Worm (Caenorhabditis elegans) whole organism, L4 larva: Measurements from ENCODE around the gene B0546.4.
A peak's percentile ranks its signal among the peaks of the same experiment; 100 is the strongest.

Experiments
- F26F4.8 ChIP-seq: fragments of 200-800 bp; sonication (Bioruptor generic); conservative IDR thresholded peaks from 2 replicates; pipeline ENCODE4 v1.3.6; 2022; ENCODE audit warnings: missing genetic modification characterization, missing compliant biosample characterization
- T26A8.4 ChIP-seq: fragments of 200-800 bp; sonication (Bioruptor generic); IDR thresholded peaks from 2 replicates; pipeline ENCODE4 v1.3.6; 2022; ENCODE audit warnings: missing genetic modification characterization, missing compliant biosample characterization
- Y105C5A.15 ChIP-seq: fragments of 200-800 bp; sonication (Bioruptor generic); IDR thresholded peaks from 2 replicates; pipeline ENCODE4 v1.3.6; 2022; ENCODE audit warnings: missing genetic modification characterization, missing compliant biosample characterization
- Y48G9A.11 ChIP-seq: fragments of 200-800 bp; sonication (Bioruptor generic); IDR thresholded peaks from 2 replicates; pipeline ENCODE4 v1.3.6; 2022; ENCODE audit warnings: missing genetic modification reagents, missing genetic modification characterization, missing compliant biosample characterization
- Y75B8A.6 ChIP-seq: fragments of 200-800 bp; sonication (Bioruptor generic); IDR thresholded peaks from 2 replicates; pipeline ENCODE4 v1.3.6; 2022; ENCODE audit warnings: missing genetic modification reagents, missing genetic modification characterization, missing compliant biosample characterization
- ZK337.2 ChIP-seq: fragments of 200-800 bp; sonication (Bioruptor generic); IDR thresholded peaks from 2 replicates; pipeline ENCODE4 v1.3.6; 2022; ENCODE audit warnings: missing genetic modification reagents, missing genetic modification characterization, missing compliant biosample characterization
- ZK546.5 ChIP-seq, 2 experiments: sonication (generic microtip); optimal IDR thresholded peaks; 2 replicates each; lab custom pipeline; 2017; ENCODE audit warnings: missing biosample characterization in 2 of 2, missing genetic modification characterization in 2 of 2
- aha-1 ChIP-seq: fragments of 150-350 bp; peaks from one replicate; lab custom pipeline; 2014; ENCODE audit warnings: missing biosample characterization, missing genetic modification characterization
- attf-4 ChIP-seq: sonication (generic microtip); optimal IDR thresholded peaks from 3 replicates; lab custom pipeline; 2017; ENCODE audit warnings: missing biosample characterization, missing genetic modification characterization
- daf-16 ChIP-seq, 3 experiments: sonication (generic microtip); optimal IDR thresholded peaks; 2 replicates each; lab custom pipeline; 2016 to 2017; ENCODE audit warnings: missing genetic modification characterization in 3 of 3, missing genetic modification reagents in 3 of 3, mild to moderate bottlenecking in 2 of 3, missing compliant biosample characterization in 2 of 3, missing biosample characterization in 1 of 3, moderate library complexity in 1 of 3
- dmd-9 ChIP-seq: fragments of 200-800 bp; sonication (Bioruptor generic); IDR thresholded peaks from 2 replicates; pipeline ENCODE4 v1.3.6; 2022; ENCODE audit warnings: missing genetic modification reagents, missing genetic modification characterization, missing compliant biosample characterization
- dpl-1 ChIP-seq: fragments of 150-350 bp; optimal IDR thresholded peaks from 2 replicates; lab custom pipeline; 2014; ENCODE audit warnings: missing biosample characterization, missing genetic modification reagents, missing genetic modification characterization
- duxl-1 ChIP-seq: sonication (generic microtip); optimal IDR thresholded peaks from 2 replicates; lab custom pipeline; 2016; ENCODE audit warnings: mild to moderate bottlenecking, missing genetic modification characterization, moderate library complexity, missing compliant biosample characterization; ENCODE audit not compliant: poor library complexity
- dve-1 ChIP-seq: sonication (generic microtip); optimal IDR thresholded peaks from 2 replicates; lab custom pipeline; 2017; ENCODE audit warnings: antibody characterized with exemption, mild to moderate bottlenecking, missing genetic modification characterization, missing compliant biosample characterization; ENCODE audit not compliant: insufficient read depth
- gei-8 ChIP-seq: fragments of 200-800 bp; sonication (Bioruptor generic); optimal IDR thresholded peaks from 2 replicates; lab custom pipeline; 2018; ENCODE audit warnings: mild to moderate bottlenecking, missing genetic modification characterization, missing compliant biosample characterization
- hif-1 ChIP-seq, 2 experiments: sonication (generic microtip); optimal IDR thresholded peaks; 2 replicates each; lab custom pipeline; 2016 to 2017; ENCODE audit warnings: missing compliant biosample characterization in 2 of 2, missing genetic modification characterization in 2 of 2, missing genetic modification reagents in 2 of 2, missing genotype in 2 of 2, mild to moderate bottlenecking in 1 of 2
- hlh-11 ChIP-seq: fragments of 200-800 bp; sonication (Bioruptor generic); optimal IDR thresholded peaks from 2 replicates; lab custom pipeline; 2018; ENCODE audit warnings: mild to moderate bottlenecking, missing genetic modification characterization, missing compliant biosample characterization
- hlh-30 ChIP-seq: sonication (generic microtip); optimal IDR thresholded peaks from 2 replicates; lab custom pipeline; 2017; ENCODE audit warnings: antibody characterized with exemption, mild to moderate bottlenecking, missing genetic modification characterization, missing compliant biosample characterization; ENCODE audit not compliant: insufficient read depth
- hmg-1.1 ChIP-seq: fragments of 200-800 bp; sonication (Bioruptor generic); IDR thresholded peaks from 2 replicates; pipeline ENCODE4 v1.3.6; 2022; ENCODE audit warnings: missing genetic modification reagents, missing genetic modification characterization, missing compliant biosample characterization
- jun-1 ChIP-seq: fragments of 150-350 bp; optimal IDR thresholded peaks from 2 replicates; lab custom pipeline; 2014; ENCODE audit warnings: missing biosample characterization, missing genetic modification reagents, missing genetic modification characterization
- lin-1 ChIP-seq: fragments of 200-800 bp; sonication (Bioruptor generic); IDR thresholded peaks from 2 replicates; pipeline ENCODE4 v1.3.6; 2022; ENCODE audit warnings: missing genetic modification reagents, missing genetic modification characterization, missing compliant biosample characterization
- lin-13 ChIP-seq: fragments of 150-350 bp; optimal IDR thresholded peaks from 2 replicates; lab custom pipeline; 2014; ENCODE audit warnings: missing biosample characterization, missing genetic modification reagents, missing genetic modification characterization
- lin-39 ChIP-seq: fragments of 150-350 bp; optimal IDR thresholded peaks from 2 replicates; lab custom pipeline; 2014; ENCODE audit warnings: missing biosample characterization, missing genetic modification reagents, missing genetic modification characterization
- lsy-2 ChIP-seq, 2 experiments: fragments of 150-350 bp in 1 of 2; sonication (generic microtip) in 1 of 2; optimal IDR thresholded peaks; 2 replicates each; lab custom pipeline; 2014 to 2017; ENCODE audit warnings: missing biosample characterization in 2 of 2, missing genetic modification characterization in 2 of 2
- madf-9 ChIP-seq: fragments of 200-800 bp; sonication (Bioruptor generic); conservative IDR thresholded peaks from 2 replicates; pipeline ENCODE4 v1.3.6; 2022; ENCODE audit warnings: missing genetic modification reagents, missing genetic modification characterization, missing compliant biosample characterization
- mes-2 ChIP-seq: sonication (generic microtip); optimal IDR thresholded peaks from 2 replicates; lab custom pipeline; 2016; ENCODE audit warnings: missing genotype, mild to moderate bottlenecking, missing genetic modification characterization, missing compliant biosample characterization; ENCODE audit not compliant: poor library complexity, severe bottlenecking
- mxl-2 ChIP-seq: fragments of 200-800 bp; sonication (Bioruptor generic); conservative IDR thresholded peaks from 2 replicates; pipeline ENCODE4 v1.3.6; 2022; ENCODE audit warnings: missing genetic modification reagents, missing genetic modification characterization, missing compliant biosample characterization
- nhr-102 ChIP-seq: sonication (generic microtip); optimal IDR thresholded peaks from 2 replicates; lab custom pipeline; 2016; ENCODE audit warnings: mild to moderate bottlenecking, missing genetic modification characterization, moderate library complexity, missing compliant biosample characterization
- nhr-11 ChIP-seq: fragments of 150-350 bp; optimal IDR thresholded peaks from 2 replicates; lab custom pipeline; 2014; ENCODE audit warnings: missing biosample characterization, missing genetic modification characterization
- nhr-237 ChIP-seq: sonication (generic microtip); optimal IDR thresholded peaks from 2 replicates; lab custom pipeline; 2017; ENCODE audit warnings: missing biosample characterization, missing genetic modification characterization
- nhr-25 ChIP-seq: sonication (generic microtip); optimal IDR thresholded peaks from 2 replicates; lab custom pipeline; 2017; ENCODE audit warnings: missing genetic modification characterization, mild to moderate bottlenecking, missing compliant biosample characterization, antibody characterized with exemption, moderate library complexity, borderline replicate concordance; ENCODE audit not compliant: insufficient read depth
- nhr-42 ChIP-seq: fragments of 200-800 bp; sonication (Bioruptor generic); IDR thresholded peaks from 2 replicates; pipeline ENCODE4 v1.3.6; 2022; ENCODE audit warnings: missing genetic modification characterization, missing compliant biosample characterization
- nhr-76 ChIP-seq: fragments of 150-350 bp; optimal IDR thresholded peaks from 2 replicates; lab custom pipeline; 2014; ENCODE audit warnings: missing biosample characterization, missing genetic modification characterization
- nhr-77 ChIP-seq: fragments of 150-350 bp; optimal IDR thresholded peaks from 2 replicates; lab custom pipeline; 2014; ENCODE audit warnings: missing biosample characterization, missing genetic modification characterization
- php-3 ChIP-seq: fragments of 200-800 bp; sonication (Bioruptor generic); IDR thresholded peaks from 2 replicates; pipeline ENCODE4 v1.3.6; 2022; ENCODE audit warnings: missing genetic modification reagents, missing genetic modification characterization, missing compliant biosample characterization
- pqm-1 ChIP-seq: sonication (generic microtip); optimal IDR thresholded peaks from 2 replicates; lab custom pipeline; 2017; ENCODE audit warnings: missing biosample characterization, missing genetic modification characterization
- set-16 ChIP-seq: fragments of 200-800 bp; sonication (Bioruptor generic); IDR thresholded peaks from 2 replicates; pipeline ENCODE4 v1.3.6; 2022; ENCODE audit warnings: missing genetic modification reagents, missing genetic modification characterization, missing compliant biosample characterization
- snpc-1.2 ChIP-seq: fragments of 200-800 bp; sonication (Bioruptor generic); IDR thresholded peaks from 2 replicates; pipeline ENCODE4 v1.3.6; 2022; ENCODE audit warnings: missing genetic modification reagents, missing genetic modification characterization, missing compliant biosample characterization
- snpc-4 ChIP-seq: fragments of 150-350 bp; optimal IDR thresholded peaks from 2 replicates; lab custom pipeline; 2014; ENCODE audit warnings: missing biosample characterization, missing genetic modification characterization
- unc-39 ChIP-seq: sonication (generic microtip); optimal IDR thresholded peaks from 2 replicates; lab custom pipeline; 2017; ENCODE audit warnings: missing biosample characterization, missing genetic modification characterization
- unc-62 ChIP-seq, 3 experiments: fragments of 150-350 bp in 1 of 3; sonication (generic microtip); optimal IDR thresholded peaks in 2 of 3; peaks in 1 of 3; 1 replicate in 1 of 3; 2 replicates in 2 of 3; lab custom pipeline; 2014 to 2017; ENCODE audit warnings: missing biosample characterization in 3 of 3, missing genetic modification characterization in 3 of 3, missing genetic modification reagents in 3 of 3, missing genotype in 1 of 3
- vab-7 ChIP-seq: fragments of 200-800 bp; sonication (Bioruptor generic); IDR thresholded peaks from 2 replicates; pipeline ENCODE4 v1.3.6; 2022; ENCODE audit warnings: missing genetic modification reagents, missing genetic modification characterization, missing compliant biosample characterization
- zfp-2 ChIP-seq: sonication (generic microtip); optimal IDR thresholded peaks from 2 replicates; lab custom pipeline; 2016; ENCODE audit warnings: mild to moderate bottlenecking, missing genetic modification characterization, missing compliant biosample characterization
- ztf-11 ChIP-seq: fragments of 150-350 bp; optimal IDR thresholded peaks from 2 replicates; lab custom pipeline; 2014; ENCODE audit warnings: missing biosample characterization, missing genetic modification characterization

The B0546.4 gene

ce11 chrIV:3399015-3399722 lies 15.2 kb upstream of the B0546.4 start, which contains the start of the genes dyf-3 and pdhb-1:
TSS of gene dyf-3 (minus strand) at chrIV:3399231.
TSS of gene pdhb-1 (plus strand) at chrIV:3399672.
- TF ChIP-seq daf-16 (GFP tag; optimal IDR thresholded peaks at IDR 0.05; lab: Kevin White, UChicago), result no peak
- no peak for TF ChIP-seq daf-16 (tag; optimal IDR thresholded peaks at IDR 0.05; lab: Kevin White, UChicago)
- TF ChIP-seq Y105C5A.15 (GFP tag; lab: Robert Waterston, UW), result no peak
- no peak for TF ChIP-seq Y48G9A.11 (GFP tag; lab: Robert Waterston, UW)
- TF ChIP-seq snpc-1.2 (GFP tag; lab: Robert Waterston, UW), result no peak
- no peak for TF ChIP-seq snpc-4
- TF ChIP-seq Y75B8A.6 (GFP tag; lab: Robert Waterston, UW), result no peak
- TF ChIP-seq lin-13 (GFP tag; lab: Kevin White, UChicago), result peak; percentile 11
- TF ChIP-seq unc-39 (tag; lab: Kevin White, UChicago), result no peak
- no peak for TF ChIP-seq mxl-2 (GFP tag; lab: Robert Waterston, UW)
- TF ChIP-seq gei-8 (GFP tag; lab: Kevin White, UChicago), result no peak
- no peak for TF ChIP-seq lin-39 (tag; lab: Kevin White, UChicago)
- TF ChIP-seq nhr-237 (tag; lab: Kevin White, UChicago), result no peak
- no peak for TF ChIP-seq nhr-25
- TF ChIP-seq lsy-2 (tag; optimal IDR thresholded peaks at IDR 0.05; lab: Kevin White, UChicago), result peak; percentile 0 to 94
- TF ChIP-seq hif-1 (tag; optimal IDR thresholded peaks at IDR 0.05; lab: Kevin White, UChicago), result peak in 1 of 2 experiments; percentile 34
- peak; percentile 73 for TF ChIP-seq mes-2
- no peak for TF ChIP-seq pqm-1
- TF ChIP-seq nhr-11 (tag; lab: Kevin White, UChicago), result no peak
- no peak for TF ChIP-seq T26A8.4 (GFP tag; lab: Robert Waterston, UW)
- no peak for TF ChIP-seq attf-4 (tag; lab: Kevin White, UChicago)
- peak; percentile 60 for TF ChIP-seq hmg-1.1 (GFP tag; lab: Robert Waterston, UW)
- TF ChIP-seq hlh-11 (tag; lab: Kevin White, UChicago), result peak; percentile 4
- TF ChIP-seq hlh-30 (tag; lab: Kevin White, UChicago), result peak; percentile 8
- peak in 1 of 2 experiments; percentile 86 for TF ChIP-seq unc-62 (GFP tag; optimal IDR thresholded peaks at IDR 0.05 in 1 of 2; lab: Kevin White, UChicago)
- no peak for TF ChIP-seq unc-62 (tag; optimal IDR thresholded peaks at IDR 0.05; lab: Kevin White, UChicago)
- TF ChIP-seq vab-7, result no peak
- TF ChIP-seq dpl-1 (GFP tag; lab: Kevin White, UChicago), result peak; percentile 36
- TF ChIP-seq nhr-42 (GFP tag; lab: Robert Waterston, UW), result no peak
- TF ChIP-seq aha-1 (tag; lab: Kevin White, UChicago), result peak; percentile 55
- no peak for TF ChIP-seq ztf-11 (tag; lab: Kevin White, UChicago)

DNA sequence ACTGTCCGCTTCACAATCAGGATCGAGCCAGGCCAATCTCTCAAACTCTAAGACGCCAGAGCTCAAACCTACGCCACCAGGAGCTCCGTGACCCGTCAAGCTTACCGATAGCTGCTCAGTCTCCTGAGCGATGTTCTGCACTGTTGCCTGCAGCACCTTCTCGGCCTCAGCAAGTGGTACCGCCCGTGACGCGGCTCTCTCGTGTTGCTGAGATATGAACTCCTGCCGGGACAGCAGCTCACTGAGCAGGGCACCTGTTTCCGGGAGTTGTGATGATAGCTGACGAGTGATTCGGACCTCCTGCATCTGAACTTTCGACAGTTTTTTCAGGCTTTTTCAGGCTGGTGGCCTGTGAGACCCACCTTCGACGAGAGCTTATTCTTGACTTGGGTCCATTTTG lies 14.1 kb upstream of the B0546.4 start:
- TF ChIP-seq dve-1, result no peak
- no peak for TF ChIP-seq hmg-1.1 (GFP tag; lab: Robert Waterston, UW)
- no peak for TF ChIP-seq ZK546.5 (tag; optimal IDR thresholded peaks at IDR 0.05; lab: Kevin White, UChicago)
- no peak for TF ChIP-seq php-3
- no peak for TF ChIP-seq lsy-2 (tag; optimal IDR thresholded peaks at IDR 0.05; lab: Kevin White, UChicago)
- TF ChIP-seq lin-1, result no peak
- TF ChIP-seq zfp-2, result no peak
- TF ChIP-seq dmd-9 (GFP tag; lab: Robert Waterston, UW), result no peak
- no peak for TF ChIP-seq T26A8.4 (GFP tag; lab: Robert Waterston, UW)
- no peak for TF ChIP-seq nhr-76 (tag; lab: Kevin White, UChicago)
- TF ChIP-seq Y105C5A.15 (GFP tag; lab: Robert Waterston, UW), result 0 out of 2 replicates have a peak, but pooled peaks have one; percentile 29
- no peak for TF ChIP-seq F26F4.8
- no peak for TF ChIP-seq nhr-25
- TF ChIP-seq jun-1, result no peak
- no peak for TF ChIP-seq unc-39 (tag; lab: Kevin White, UChicago)
- TF ChIP-seq set-16, result peak; percentile 82
- peak in 1 of 2 experiments; percentile 89 for TF ChIP-seq unc-62 (GFP tag; optimal IDR thresholded peaks at IDR 0.05 in 1 of 2; lab: Kevin White, UChicago)
- TF ChIP-seq unc-62 (tag; optimal IDR thresholded peaks at IDR 0.05; lab: Kevin White, UChicago), result no peak
- no peak for TF ChIP-seq ZK337.2 (GFP tag; lab: Robert Waterston, UW)
- no peak for TF ChIP-seq nhr-77 (tag; lab: Kevin White, UChicago)
- no peak for TF ChIP-seq nhr-102
- TF ChIP-seq madf-9 (GFP tag; lab: Robert Waterston, UW), result no peak
- TF ChIP-seq nhr-11 (tag; lab: Kevin White, UChicago), result no peak
- TF ChIP-seq duxl-1 (tag; lab: Kevin White, UChicago), result no peak
